Fruit fly (Drosophila melanogaster) whole organism: ENCODE measurements around the gene pon.

Experiments
- psq ChIP-seq: fragments of >200 bp; optimal IDR thresholded peaks from 2 replicates; lab custom pipeline; 2017
- usp ChIP-seq: fragments of >200 bp; optimal IDR thresholded peaks from 2 replicates; lab custom pipeline; 2017; ENCODE audit warnings: missing biosample characterization, missing genetic modification characterization, mixed read lengths

DNA sequence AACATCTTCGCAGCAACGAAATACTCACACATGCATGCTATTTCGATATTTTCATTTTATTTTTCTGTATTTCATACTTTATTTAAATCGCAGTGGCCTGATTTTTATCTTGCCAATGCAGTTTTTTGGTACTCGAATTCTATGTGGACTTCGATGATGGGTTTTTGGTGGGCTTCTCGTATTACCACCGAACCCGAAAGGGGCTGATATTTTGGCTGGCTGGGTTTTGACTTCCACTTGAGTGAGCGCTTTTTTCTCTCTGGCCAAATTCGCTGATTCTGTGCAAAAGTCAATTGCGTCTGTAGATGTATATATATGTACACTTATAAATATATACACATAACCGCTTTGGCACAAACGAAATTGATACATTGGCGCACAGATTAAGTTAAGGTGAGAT lies 30.8 kb upstream of the pon start:
- TF ChIP-seq usp (no peak), psq (no peak)
